Fruit fly (Drosophila melanogaster) whole organism, prepupa: ENCODE results near the gene ChT.

Experiments
- CG16779 ChIP-seq: fragments of 200-800 bp; sonication (Bioruptor generic); optimal IDR thresholded peaks from 3 replicates; lab custom pipeline; 2017; ENCODE audit warnings: missing biosample characterization, mild to moderate bottlenecking, missing genetic modification characterization
- CG32006 ChIP-seq: fragments of 200-800 bp; sonication (Bioruptor generic); optimal IDR thresholded peaks from 3 replicates; lab custom pipeline; 2017; ENCODE audit warnings: missing biosample characterization, mild to moderate bottlenecking, missing genetic modification characterization
- Gug ChIP-seq: fragments of 200-800 bp; sonication (Bioruptor generic); IDR thresholded peaks from 2 replicates; pipeline ENCODE4 v1.3.6; 2022; ENCODE audit warnings: missing biosample characterization, missing genetic modification characterization
- Sox102F ChIP-seq: fragments of 200-800 bp; sonication (Bioruptor generic); optimal IDR thresholded peaks from 2 replicates; lab custom pipeline; 2016; ENCODE audit warnings: missing biosample characterization, mild to moderate bottlenecking, missing genetic modification characterization
- Sox14 ChIP-seq: fragments of 200-800 bp; sonication (Bioruptor generic); optimal IDR thresholded peaks from 3 replicates; lab custom pipeline; 2016; ENCODE audit warnings: missing biosample characterization, missing genetic modification characterization
- dac ChIP-seq: fragments of 200-800 bp; sonication (Bioruptor generic); optimal IDR thresholded peaks from 2 replicates; lab custom pipeline; 2017; ENCODE audit warnings: missing biosample characterization, mild to moderate bottlenecking, missing genetic modification characterization

DNA sequence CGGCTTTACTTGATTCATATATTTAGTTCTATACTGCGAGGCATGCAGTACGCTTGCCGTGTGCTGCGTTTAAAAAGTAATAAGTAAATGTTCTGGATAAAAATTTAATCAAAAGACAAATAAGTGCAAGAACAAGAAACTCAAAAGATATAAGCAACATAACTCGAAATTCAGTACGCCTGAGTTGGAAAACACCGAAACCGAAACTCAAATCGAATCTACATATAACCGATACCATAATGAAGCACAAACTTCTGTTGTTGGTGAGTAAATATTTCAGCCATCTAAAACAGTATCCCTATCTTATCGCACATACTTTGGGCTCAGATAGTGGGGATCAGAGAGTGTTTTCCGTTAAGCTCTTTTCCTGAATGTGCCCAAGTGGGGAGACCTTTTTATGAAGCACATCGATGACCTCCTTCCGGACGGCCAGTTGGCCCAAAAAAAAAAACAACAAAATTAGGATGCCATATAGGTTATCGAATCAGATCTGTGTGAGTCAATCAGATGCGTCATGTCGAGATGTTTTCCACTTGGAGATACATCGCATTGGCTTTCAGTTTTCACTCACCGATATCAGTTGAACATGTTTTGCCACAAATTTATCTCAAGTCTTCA, 9.2 kb upstream of the ChT start, which contains the start of gene CG31230:
- TF ChIP-seq CG16779 (no peak), Gug (GFP tag; lab: Robert Waterston, UW) (no peak), CG32006 (GFP tag; lab: Kevin White, UChicago) (no peak), Sox102F (GFP tag; lab: Kevin White, UChicago) (no peak), Sox14 (GFP tag; lab: Kevin White, UChicago) (no peak), dac (no peak)
